Worm (Caenorhabditis elegans): ENCODE measurements around the gene W06G6.2.

W06G6.2 gene

DNA sequence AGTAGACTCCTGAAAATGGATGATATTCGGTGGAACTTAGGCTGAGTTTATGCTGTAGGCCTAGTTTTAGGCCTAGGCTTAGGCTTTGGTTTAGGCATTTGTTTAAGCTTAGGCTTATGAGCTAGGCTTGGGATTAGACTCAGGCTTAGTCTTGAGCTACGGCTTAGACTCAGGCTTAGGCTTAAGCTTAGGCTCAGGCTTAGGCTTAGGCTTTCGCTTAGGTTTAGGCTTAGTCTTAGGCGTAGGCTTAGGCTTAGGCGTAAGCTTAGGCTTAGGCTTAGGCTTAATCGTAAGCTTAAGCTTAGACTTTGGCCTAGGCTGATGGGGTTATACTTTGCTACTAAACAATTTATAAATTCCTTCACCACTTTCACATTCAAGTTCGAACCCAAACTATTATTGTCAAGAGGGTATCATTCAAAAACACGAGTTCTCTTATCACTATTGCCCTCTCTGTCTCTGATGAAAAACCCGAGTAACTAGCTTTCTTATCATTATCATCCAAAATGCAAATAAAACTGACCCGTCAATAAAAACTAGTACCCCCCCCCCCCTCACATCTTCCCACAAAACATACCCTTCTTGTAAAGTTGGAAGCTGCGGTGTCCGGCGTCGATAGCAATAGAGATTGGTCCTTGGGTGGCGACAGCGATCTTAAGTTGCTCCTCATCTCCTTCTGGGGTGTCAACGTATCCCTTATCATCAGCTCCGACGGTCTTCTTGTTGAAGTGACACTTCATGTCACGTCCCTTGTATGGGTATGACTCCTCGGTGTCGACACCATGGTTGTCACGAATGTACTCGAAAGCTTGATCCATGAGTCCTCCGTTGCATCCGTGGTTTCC, 35.9 kb upstream of the W06G6.2 start:
- TF ChIP-seq pes-1 (GFP tag; IDR thresholded peaks at IDR 0.05) (no peak), ceh-36 (tag; optimal IDR thresholded peaks at IDR 0.05) (peak; percentile 88), flt-1 (GFP tag; IDR thresholded peaks at IDR 0.05) (no peak), ama-1 (optimal IDR thresholded peaks at IDR 0.05) (no peak), hmbx-1 (tag; optimal IDR thresholded peaks at IDR 0.05) (no peak)

DNA sequence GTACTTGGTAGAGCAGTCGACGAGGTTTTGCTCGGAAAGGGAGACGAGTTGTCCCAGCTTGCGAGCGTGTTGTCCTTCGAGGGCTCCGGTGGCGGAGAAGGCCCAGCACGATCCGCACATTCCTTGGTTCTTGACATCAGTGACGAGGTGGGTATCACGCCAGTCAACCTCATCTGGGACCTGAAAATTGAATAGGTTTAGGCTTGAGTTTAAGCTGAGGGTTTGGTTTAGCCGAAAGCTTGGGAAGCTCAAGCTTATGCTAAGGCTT, 35.4 kb upstream of the W06G6.2 start:
- TF ChIP-seq hmg-4 (GFP tag; optimal IDR thresholded peaks at IDR 0.05), result no peak
- TF ChIP-seq B0310.2 (tag; optimal IDR thresholded peaks at IDR 0.05), result no peak
- no peak for TF ChIP-seq aly-1 (tag; optimal IDR thresholded peaks at IDR 0.05)
- no peak for TF ChIP-seq hmbx-1 (tag; optimal IDR thresholded peaks at IDR 0.05)
- TF ChIP-seq ceh-36 (tag; optimal IDR thresholded peaks at IDR 0.05), result no peak
- TF ChIP-seq tbx-37 (GFP tag; conservative IDR thresholded peaks at IDR 0.05), result no peak
- no peak for TF ChIP-seq ets-7 (tag; optimal IDR thresholded peaks at IDR 0.05)
- TF ChIP-seq tra-4 (tag; optimal IDR thresholded peaks at IDR 0.05), result no peak
- no peak for TF ChIP-seq F13C5.2 (tag; optimal IDR thresholded peaks at IDR 0.05)
- no peak for TF ChIP-seq flt-1 (GFP tag; IDR thresholded peaks at IDR 0.05)
- TF ChIP-seq scrt-1 (GFP tag; IDR thresholded peaks at IDR 0.05), result no peak
- TF ChIP-seq hnd-1 (tag; optimal IDR thresholded peaks at IDR 0.05), result no peak
- TF ChIP-seq tbx-11 (GFP tag; IDR thresholded peaks at IDR 0.05), result no peak
- TF ChIP-seq sea-1 (GFP tag; conservative IDR thresholded peaks at IDR 0.05), result no peak

ce11 chrV:16594514-16594913, 34.6 kb upstream of the W06G6.2 start:
- TF ChIP-seq hmbx-1 (tag; optimal IDR thresholded peaks at IDR 0.05) (no peak), hmg-4 (GFP tag; optimal IDR thresholded peaks at IDR 0.05) (no peak), tbx-37 (GFP tag; conservative IDR thresholded peaks at IDR 0.05) (no peak), ceh-36 (tag; optimal IDR thresholded peaks at IDR 0.05) (no peak), hnd-1 (tag; optimal IDR thresholded peaks at IDR 0.05) (no peak), sea-1 (GFP tag; conservative IDR thresholded peaks at IDR 0.05) (no peak), pes-1 (GFP tag; IDR thresholded peaks at IDR 0.05) (no peak), F13C5.2 (tag; optimal IDR thresholded peaks at IDR 0.05) (no peak), scrt-1 (GFP tag; IDR thresholded peaks at IDR 0.05) (no peak), ets-7 (tag; optimal IDR thresholded peaks at IDR 0.05) (no peak), ama-1 (optimal IDR thresholded peaks at IDR 0.05) (no peak), tbx-11 (GFP tag; IDR thresholded peaks at IDR 0.05) (no peak), ceh-13 (GFP tag; optimal IDR thresholded peaks at IDR 0.05) (no peak), B0310.2 (tag; optimal IDR thresholded peaks at IDR 0.05) (no peak), flt-1 (GFP tag; IDR thresholded peaks at IDR 0.05) (no peak), aly-1 (tag; optimal IDR thresholded peaks at IDR 0.05) (no peak), tra-4 (tag; optimal IDR thresholded peaks at IDR 0.05) (no peak)

DNA sequence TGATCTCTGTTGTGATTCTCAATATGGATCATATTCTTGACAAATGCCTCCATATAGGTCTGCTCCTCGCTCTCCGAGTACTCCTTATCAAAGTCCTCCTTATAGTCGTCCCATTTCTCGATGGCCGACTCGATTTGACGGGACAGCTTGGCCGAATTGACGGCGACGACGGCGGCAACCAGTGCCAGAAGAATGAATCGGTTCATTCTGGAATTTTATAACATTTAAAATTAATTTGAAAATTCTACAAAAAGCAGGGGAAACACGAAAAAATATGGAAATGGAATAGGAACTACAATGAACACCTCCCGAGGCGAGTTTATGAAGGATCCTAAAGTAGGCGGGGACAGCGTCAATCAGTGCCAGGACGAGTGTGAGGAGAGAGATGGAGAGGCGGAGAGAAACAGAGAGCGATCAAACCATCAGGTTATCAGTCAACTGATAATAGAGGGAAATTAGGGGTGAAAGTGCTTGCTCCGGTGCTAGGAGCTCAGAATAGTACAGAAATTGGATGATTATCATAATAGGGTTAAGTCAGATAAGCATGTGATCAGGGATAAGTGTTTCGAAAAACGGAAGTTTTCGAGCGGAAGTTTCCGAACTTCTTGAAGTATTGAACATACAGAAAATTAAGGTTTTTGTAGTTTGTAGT, 33.8 kb upstream of the W06G6.2 start, which contains the start of gene cpl-1:
Gene cpl-1, minus strand, starts transcription at position 207 of the 652 bp plus-strand sequence.
- no peak for TF ChIP-seq ceh-36 (tag; optimal IDR thresholded peaks at IDR 0.05)
- no peak for TF ChIP-seq tbx-11 (GFP tag; IDR thresholded peaks at IDR 0.05)
- TF ChIP-seq pes-1 (GFP tag; IDR thresholded peaks at IDR 0.05), result no peak
- TF ChIP-seq tbx-37 (GFP tag; conservative IDR thresholded peaks at IDR 0.05), result no peak
- no peak for TF ChIP-seq hmbx-1 (tag; optimal IDR thresholded peaks at IDR 0.05)
- no peak for TF ChIP-seq sea-1 (GFP tag; conservative IDR thresholded peaks at IDR 0.05)
- TF ChIP-seq ama-1 (optimal IDR thresholded peaks at IDR 0.05), result no peak
- TF ChIP-seq B0310.2 (tag; optimal IDR thresholded peaks at IDR 0.05), result no peak
- no peak for TF ChIP-seq flt-1 (GFP tag; IDR thresholded peaks at IDR 0.05)
- TF ChIP-seq scrt-1 (GFP tag; IDR thresholded peaks at IDR 0.05), result no peak
- TF ChIP-seq ceh-13 (GFP tag; optimal IDR thresholded peaks at IDR 0.05), result no peak
- TF ChIP-seq tra-4 (tag; optimal IDR thresholded peaks at IDR 0.05), result no peak
- TF ChIP-seq aly-1 (tag; optimal IDR thresholded peaks at IDR 0.05), result no peak
- no peak for TF ChIP-seq hmg-4 (GFP tag; optimal IDR thresholded peaks at IDR 0.05)
- TF ChIP-seq ets-7 (tag; optimal IDR thresholded peaks at IDR 0.05), result no peak
- no peak for TF ChIP-seq F13C5.2 (tag; optimal IDR thresholded peaks at IDR 0.05)
- no peak for TF ChIP-seq hnd-1 (tag; optimal IDR thresholded peaks at IDR 0.05)

DNA sequence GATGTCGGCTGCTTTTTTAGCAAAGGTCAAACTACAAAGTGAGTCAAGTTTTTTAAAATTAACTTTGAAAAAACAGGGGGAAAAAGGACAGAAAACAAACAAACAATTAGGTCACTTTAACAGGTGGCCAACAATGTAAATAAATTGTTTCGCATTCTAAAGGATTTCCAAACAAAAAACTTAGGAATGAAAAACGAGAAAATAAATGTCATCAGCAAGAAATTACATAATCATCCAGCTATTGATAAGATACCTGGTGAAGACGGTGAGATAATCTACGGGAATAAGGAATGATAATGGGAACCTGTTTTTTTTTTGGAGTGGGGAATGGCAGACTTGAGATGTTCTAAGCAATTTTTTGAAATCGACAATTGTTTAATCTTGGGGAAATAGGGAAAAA, 33.0 kb upstream of the W06G6.2 start:
- TF ChIP-seq hmbx-1 (tag; optimal IDR thresholded peaks at IDR 0.05) (no peak), hnd-1 (tag; optimal IDR thresholded peaks at IDR 0.05) (no peak), ama-1 (optimal IDR thresholded peaks at IDR 0.05) (no peak), tbx-11 (GFP tag; IDR thresholded peaks at IDR 0.05) (no peak), scrt-1 (GFP tag; IDR thresholded peaks at IDR 0.05) (no peak), tra-4 (tag; optimal IDR thresholded peaks at IDR 0.05) (no peak), ceh-36 (tag; optimal IDR thresholded peaks at IDR 0.05) (no peak), ceh-13 (GFP tag; optimal IDR thresholded peaks at IDR 0.05) (no peak), B0310.2 (tag; optimal IDR thresholded peaks at IDR 0.05) (no peak), sea-1 (GFP tag; conservative IDR thresholded peaks at IDR 0.05) (no peak), aly-1 (tag; optimal IDR thresholded peaks at IDR 0.05) (no peak), tbx-37 (GFP tag; conservative IDR thresholded peaks at IDR 0.05) (no peak), flt-1 (GFP tag; IDR thresholded peaks at IDR 0.05) (no peak), ets-7 (tag; optimal IDR thresholded peaks at IDR 0.05) (no peak), F13C5.2 (tag; optimal IDR thresholded peaks at IDR 0.05) (no peak), hmg-4 (GFP tag; optimal IDR thresholded peaks at IDR 0.05) (no peak), pes-1 (GFP tag; IDR thresholded peaks at IDR 0.05) (no peak)

- TF ChIP-seq hmg-4 (GFP tag; optimal IDR thresholded peaks at IDR 0.05), result no peak
- TF ChIP-seq ets-7 (tag; optimal IDR thresholded peaks at IDR 0.05), result no peak
- TF ChIP-seq B0310.2 (tag; optimal IDR thresholded peaks at IDR 0.05), result no peak
- TF ChIP-seq scrt-1 (GFP tag; IDR thresholded peaks at IDR 0.05), result no peak
- no peak for TF ChIP-seq hnd-1 (tag; optimal IDR thresholded peaks at IDR 0.05)
- no peak for TF ChIP-seq ceh-13 (GFP tag; optimal IDR thresholded peaks at IDR 0.05)
- no peak for TF ChIP-seq ama-1 (optimal IDR thresholded peaks at IDR 0.05)
- no peak for TF ChIP-seq flt-1 (GFP tag; IDR thresholded peaks at IDR 0.05)
These were observed 30.7 kb upstream of the W06G6.2 start for ce11 chrV:16598437-16598836.

DNA sequence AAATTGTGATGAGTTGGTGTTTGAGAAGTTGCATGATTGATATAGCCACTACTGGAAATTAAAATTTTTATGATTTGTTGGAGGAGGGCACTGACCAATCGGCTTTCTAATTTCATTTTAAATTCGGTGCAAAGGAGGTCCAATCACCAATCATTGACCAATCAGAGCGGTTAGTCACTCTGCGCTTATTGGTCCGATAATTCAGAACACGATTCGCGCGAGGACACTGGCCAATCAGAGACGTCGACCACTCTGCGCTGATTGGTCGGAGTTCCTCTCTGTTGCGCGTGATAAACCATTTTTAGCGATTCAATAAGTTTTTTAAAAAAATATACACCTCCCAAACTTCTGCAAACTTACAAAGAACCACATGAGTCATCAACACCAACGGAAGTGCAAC, 29.3 kb upstream of the W06G6.2 start:
- TF ChIP-seq aly-1 (tag; optimal IDR thresholded peaks at IDR 0.05) (no peak), hnd-1 (tag; optimal IDR thresholded peaks at IDR 0.05) (no peak)

Data from whole organism, early embryonic.